Worm (Caenorhabditis elegans): ENCODE measurements around the gene F54D1.6.

- no peak for TF ChIP-seq him-1 (tag; optimal IDR thresholded peaks at IDR 0.05)
- TF ChIP-seq dao-5 (tag; optimal IDR thresholded peaks at IDR 0.05), result no peak
- no peak for TF ChIP-seq W03F9.2 (tag; optimal IDR thresholded peaks at IDR 0.05)
Observed at ce11 chrIV:11276026-11276425, 11.6 kb upstream of the F54D1.6 start.

All from whole organism, L4/young adult.